Worm (Caenorhabditis elegans) whole organism, early embryonic: ENCODE results near the gene mob-2.

Experiments
- aly-1 ChIP-seq: sonication (generic microtip); optimal IDR thresholded peaks from 2 replicates; lab custom pipeline; 2016; ENCODE audit warnings: missing genetic modification characterization, missing compliant biosample characterization
- ceh-13 ChIP-seq: fragments of 200-800 bp; sonication (Bioruptor generic); optimal IDR thresholded peaks from 2 replicates; lab custom pipeline; 2018; ENCODE audit warnings: mild to moderate bottlenecking, missing genetic modification characterization, missing compliant biosample characterization
- flt-1 ChIP-seq: fragments of 200-800 bp; sonication (Bioruptor generic); IDR thresholded peaks from 2 replicates; pipeline ENCODE4 v1.3.6; 2022; ENCODE audit warnings: missing genetic modification characterization, missing compliant biosample characterization

DNA sequence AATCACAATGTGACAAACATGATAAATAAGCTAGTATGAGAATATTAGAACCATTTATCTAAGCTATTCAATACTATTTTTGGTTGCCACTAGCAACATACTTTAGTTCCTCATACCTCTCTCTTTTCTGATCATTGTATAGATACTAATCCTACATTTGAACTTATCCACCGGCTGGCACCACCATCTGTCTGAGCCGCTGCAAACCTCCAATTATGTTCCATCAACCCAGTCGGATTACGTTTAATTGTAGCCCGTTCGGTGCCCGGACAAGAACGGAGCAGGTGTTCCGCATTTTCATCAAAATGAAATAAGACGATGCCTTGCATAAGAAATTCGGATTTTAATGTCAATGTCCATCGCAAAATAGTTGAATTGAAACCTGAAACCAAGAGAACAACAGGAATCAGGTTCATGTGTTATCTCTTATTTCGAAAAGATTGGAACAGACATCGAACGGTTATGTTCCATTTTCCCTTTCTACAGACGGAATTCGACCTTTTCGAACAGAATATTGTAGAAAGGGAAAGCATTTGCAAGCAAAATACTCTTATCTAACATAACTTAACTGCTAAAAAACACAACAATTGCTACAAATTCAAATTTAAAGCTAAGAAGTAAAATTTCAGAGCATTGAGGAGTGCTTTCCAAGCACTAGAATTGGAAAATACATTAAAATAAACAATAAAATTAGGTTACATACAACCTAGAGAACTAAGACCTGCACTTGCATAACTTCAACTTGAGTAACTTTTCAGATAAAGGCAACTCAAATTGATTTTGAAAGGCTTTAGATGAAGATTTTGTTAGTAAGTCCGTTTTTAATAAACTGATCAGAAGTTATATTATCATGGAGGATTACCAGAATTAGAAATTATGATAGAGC lies 23.6 kb downstream of the mob-2 start:
- TF ChIP-seq flt-1 (GFP tag; lab: Robert Waterston, UW) (no peak), ceh-13 (GFP tag; lab: Kevin White, UChicago) (no peak), aly-1 (no peak)
